Fruit fly (Drosophila melanogaster): ENCODE results near the gene ema.
A peak's percentile ranks its signal among the peaks of the same experiment; 100 is the strongest.

Gene ema

dm6 chr3R:16477033-16477432, 35.6 kb upstream of the ema start, which contains the start of gene Gyc89Db:
Gene Gyc89Db (plus strand): TSS chr3R:16477110.
- TF ChIP-seq fd59A (GFP tag; optimal IDR thresholded peaks at IDR 0.05) (no peak), CG10669 (GFP tag; optimal IDR thresholded peaks at IDR 0.05) (no peak), fkh (GFP tag; optimal IDR thresholded peaks at IDR 0.05) (no peak), CG4318 (GFP tag; optimal IDR thresholded peaks at IDR 0.05) (no peak), fd85E (GFP tag; optimal IDR thresholded peaks at IDR 0.05) (no peak), ss (GFP tag; optimal IDR thresholded peaks at IDR 0.05) (no peak), Gug (GFP tag; IDR thresholded peaks at IDR 0.05) (no peak), CG34406 (GFP tag; optimal IDR thresholded peaks at IDR 0.05) (no peak), Smox (GFP tag; optimal IDR thresholded peaks at IDR 0.05) (no peak), Eip75B (GFP tag; optimal IDR thresholded peaks at IDR 0.05) (no peak), CG31627 (GFP tag; optimal IDR thresholded peaks at IDR 0.05) (no peak)

dm6 chr3R:16476472-16476871, 35.0 kb upstream of the ema start:
- TF ChIP-seq achi (GFP tag; optimal IDR thresholded peaks at IDR 0.05): no peak
- TF ChIP-seq Eip78C (GFP tag): peak; percentile 75

- TF ChIP-seq eg (GFP tag; IDR thresholded peaks at IDR 0.05) (no peak), fd59A (GFP tag; optimal IDR thresholded peaks at IDR 0.05) (no peak), achi (GFP tag; optimal IDR thresholded peaks at IDR 0.05) (no peak), CG3919 (GFP tag; optimal IDR thresholded peaks at IDR 0.05) (no peak), Sox15 (GFP tag; optimal IDR thresholded peaks at IDR 0.05) (no peak), svp (GFP tag) (no peak), Sox14 (GFP tag; optimal IDR thresholded peaks at IDR 0.05) (no peak), Hr38 (GFP tag; optimal IDR thresholded peaks at IDR 0.05) (no peak)
Observed at dm6 chr3R:16472301-16472700, 30.8 kb upstream of the ema start, which contains the start of gene Gyc89Da. Gene Gyc89Da (plus strand): TSS chr3R:16472601.

- peak; percentile 57 for TF ChIP-seq CG6792 (GFP tag; optimal IDR thresholded peaks at IDR 0.05)
- no peak for TF ChIP-seq OdsH (GFP tag; optimal IDR thresholded peaks at IDR 0.05)
- TF ChIP-seq CG11902 (GFP tag; optimal IDR thresholded peaks at IDR 0.05): peak; percentile 18
- TF ChIP-seq CG11762 (GFP tag; optimal IDR thresholded peaks at IDR 0.05; ENCODE audit: insufficient read depth): peak; percentile 3
- no peak for TF ChIP-seq ss (GFP tag; optimal IDR thresholded peaks at IDR 0.05)
- TF ChIP-seq CG6163 (GFP tag; IDR thresholded peaks at IDR 0.05): peak; percentile 35; the same call in 1 of the 3 replicates
- peak; percentile 54 for TF ChIP-seq Sox15 (GFP tag; optimal IDR thresholded peaks at IDR 0.05)
Observed at dm6 chr3R:16469501-16470263, 28.2 kb upstream of the ema start, which contains the start of the genes CG42232 and CSN5. Gene CG42232 (minus strand): TSS chr3R:16469663. Gene CSN5 (plus strand): TSS chr3R:16470099.

dm6 chr3R:16468556-16468955, 27.1 kb upstream of the ema start:
- no peak for TF ChIP-seq CG16779 (tag; optimal IDR thresholded peaks at IDR 0.05)
- TF ChIP-seq CG6792 (GFP tag; optimal IDR thresholded peaks at IDR 0.05): no peak
- TF ChIP-seq dac (GFP tag; optimal IDR thresholded peaks at IDR 0.05): no peak

- TF ChIP-seq svp (GFP tag) (no peak), Eip78C (GFP tag) (no peak), Sox15 (GFP tag; optimal IDR thresholded peaks at IDR 0.05) (no peak), acj6 (GFP tag; optimal IDR thresholded peaks at IDR 0.05) (no peak)
Observed at dm6 chr3R:16456607-16457006, 15.1 kb upstream of the ema start.

dm6 chr3R:16455875-16456274, 14.4 kb upstream of the ema start, which contains the start of gene CG14883:
Gene CG14883 (plus strand): TSS chr3R:16456052.
- TF ChIP-seq CG34406 (GFP tag; optimal IDR thresholded peaks at IDR 0.05) (no peak), CG6792 (GFP tag; optimal IDR thresholded peaks at IDR 0.05) (no peak), Blimp-1 (GFP tag; optimal IDR thresholded peaks at IDR 0.05) (peak; percentile 97), vri (GFP tag; optimal IDR thresholded peaks at IDR 0.05) (no peak), Eip78C (GFP tag) (no peak)

All from whole organism, prepupa.